Worm (Caenorhabditis elegans) whole organism, L2 larva: ENCODE data around the gene C23F12.9.

Experiments used
- C34F6.9 ChIP-seq: fragments of 150-350 bp; optimal IDR thresholded peaks from 2 replicates; lab custom pipeline; 2014; ENCODE audit warnings: missing biosample characterization, missing genetic modification characterization
- alr-1 ChIP-seq: fragments of 150-350 bp; optimal IDR thresholded peaks from 2 replicates; lab custom pipeline; 2014; ENCODE audit warnings: missing biosample characterization, missing genetic modification characterization
- ceh-82 ChIP-seq: fragments of 150-350 bp; optimal IDR thresholded peaks from 2 replicates; lab custom pipeline; 2014; ENCODE audit warnings: missing biosample characterization, missing genetic modification characterization
- fos-1 ChIP-seq: fragments of 150-350 bp; optimal IDR thresholded peaks from 2 replicates; lab custom pipeline; 2014; ENCODE audit warnings: missing biosample characterization, missing genetic modification characterization
- lin-13 ChIP-seq: fragments of 150-350 bp; optimal IDR thresholded peaks from 2 replicates; lab custom pipeline; 2014; ENCODE audit warnings: missing biosample characterization, missing genetic modification reagents, missing genetic modification characterization
- mdl-1 ChIP-seq, 2 experiments: fragments of 150-350 bp in 1 of 2; sonication (generic microtip) in 1 of 2; optimal IDR thresholded peaks; 2 replicates each; lab custom pipeline; 2017; ENCODE audit warnings: missing biosample characterization in 2 of 2, missing genetic modification characterization in 2 of 2
- nhr-12 ChIP-seq: fragments of 150-350 bp; optimal IDR thresholded peaks from 2 replicates; lab custom pipeline; 2014; ENCODE audit warnings: missing biosample characterization, missing genetic modification characterization
- skn-1 ChIP-seq: sonication (generic microtip); optimal IDR thresholded peaks from 2 replicates; lab custom pipeline; 2017; ENCODE audit warnings: missing biosample characterization, missing genetic modification characterization
- unc-39 ChIP-seq: fragments of 150-350 bp; optimal IDR thresholded peaks from 2 replicates; lab custom pipeline; 2014; ENCODE audit warnings: missing biosample characterization, missing genetic modification characterization
- unc-62 ChIP-seq: fragments of 150-350 bp; optimal IDR thresholded peaks from 2 replicates; lab custom pipeline; 2014; ENCODE audit warnings: missing biosample characterization, missing genetic modification reagents, missing genetic modification characterization
- ztf-11 ChIP-seq: sonication (generic microtip); optimal IDR thresholded peaks from 2 replicates; lab custom pipeline; 2017; ENCODE audit warnings: missing biosample characterization, missing genetic modification characterization
- ztf-4 ChIP-seq: fragments of 150-350 bp; optimal IDR thresholded peaks from 2 replicates; lab custom pipeline; 2014; ENCODE audit warnings: missing biosample characterization, missing genetic modification characterization

ce11 chrX:9436843-9437312, 43.0 kb downstream of the C23F12.9 start, which contains the start of gene tbb-4:
- TF ChIP-seq alr-1 (tag; lab: Kevin White, UChicago) (no peak), C34F6.9 (tag; lab: Kevin White, UChicago) (no peak), unc-62 (no peak), skn-1 (tag; lab: Kevin White, UChicago) (no peak), lin-13 (no peak), ceh-82 (tag; lab: Kevin White, UChicago) (no peak), ztf-4 (tag; lab: Kevin White, UChicago) (no peak), unc-39 (tag; lab: Kevin White, UChicago) (no peak), fos-1 (no peak), ztf-11 (tag; lab: Kevin White, UChicago) (no peak), nhr-12 (no peak), mdl-1 (tag; optimal IDR thresholded peaks at IDR 0.05; lab: Kevin White, UChicago) (no peak)
